Fruit fly (Drosophila melanogaster): ENCODE measurements around the gene e.

dm6 chr3R:21237099-21237498, at the start of gene e:
- no peak for TF ChIP-seq tj (GFP tag; optimal IDR thresholded peaks at IDR 0.05)
- TF ChIP-seq kay (GFP tag; ENCODE audit: borderline replicate concordance) = no peak
